Fruit fly (Drosophila melanogaster) whole organism, embryonic: ENCODE measurements around the gene aqz.

ENCODE experiments used
- CG11560 ChIP-seq: fragments of 200-800 bp; sonication (Bioruptor generic); IDR thresholded peaks from 3 replicates; pipeline ENCODE4 v1.3.6; 2022; ENCODE audit warnings: missing biosample characterization, missing genetic modification characterization
- CG14965 ChIP-seq: fragments of 200-800 bp; sonication (Bioruptor generic); optimal IDR thresholded peaks from 2 replicates; lab custom pipeline; 2016; ENCODE audit warnings: missing biosample characterization, missing genetic modification characterization, borderline replicate concordance
- CG8281 ChIP-seq: fragments of 200-800 bp; sonication (Bioruptor generic); optimal IDR thresholded peaks from 2 replicates; lab custom pipeline; 2018; ENCODE audit warnings: missing biosample characterization, mild to moderate bottlenecking, missing genetic modification characterization, moderate library complexity
- CG9797 ChIP-seq: fragments of 200-800 bp; sonication (Bioruptor generic); optimal IDR thresholded peaks from 3 replicates; lab custom pipeline; 2018; ENCODE audit warnings: missing biosample characterization, mild to moderate bottlenecking, missing genetic modification characterization
- Xrp1 ChIP-seq: fragments of 200-800 bp; sonication (Bioruptor generic); IDR thresholded peaks from 2 replicates; pipeline ENCODE4 v1.3.6; 2022; ENCODE audit warnings: missing biosample characterization, missing genetic modification characterization
- scrt ChIP-seq: fragments of 200-800 bp; sonication (Bioruptor generic); optimal IDR thresholded peaks from 2 replicates; lab custom pipeline; 2018; ENCODE audit warnings: missing biosample characterization, mild to moderate bottlenecking, missing genetic modification characterization, moderate library complexity
- tgo ChIP-seq: fragments of 200-800 bp; sonication (Bioruptor generic); IDR thresholded peaks from 3 replicates; pipeline ENCODE4 v1.3.6; 2022; ENCODE audit warnings: missing biosample characterization, missing genetic modification characterization

- no peak for TF ChIP-seq CG9797
- TF ChIP-seq tgo, result no peak
- TF ChIP-seq Xrp1, result peak; percentile 53
- no peak for TF ChIP-seq scrt
- TF ChIP-seq CG11560 (tag; lab: Robert Waterston, UW), result no peak
- TF ChIP-seq CG14965 (GFP tag; lab: Kevin White, UChicago), result no peak
- no peak for TF ChIP-seq CG8281 (tag; lab: Kevin White, UChicago)
Measured at dm6 chr3R:8819551-8820057, 878 bp downstream of the aqz start.
